Worm (Caenorhabditis elegans): Measurements from ENCODE around the gene ZK1127.3.

ce11 chrII:7012592-7012991 is 42.5 kb upstream of the ZK1127.3 start, which contains the start of gene sqv-7:
- TF ChIP-seq nfya-1 (tag; optimal IDR thresholded peaks at IDR 0.05; ENCODE audit: insufficient read depth), result no peak
- TF ChIP-seq fos-1 (tag; optimal IDR thresholded peaks at IDR 0.05), result no peak
- no peak for TF ChIP-seq lin-15B (tag; optimal IDR thresholded peaks at IDR 0.05)
